Worm (Caenorhabditis elegans) whole organism, young adult: ENCODE results near the gene sra-35.

ENCODE experiments used
- B0261.1 ChIP-seq: sonication (generic microtip); optimal IDR thresholded peaks from 2 replicates; lab custom pipeline; 2016; ENCODE audit warnings: mild to moderate bottlenecking, missing genetic modification characterization, moderate library complexity, missing compliant biosample characterization
- F37B4.10 ChIP-seq: fragments of 200-800 bp; sonication (Bioruptor generic); IDR thresholded peaks from 2 replicates; pipeline ENCODE4 v1.3.6; 2022; ENCODE audit warnings: missing genetic modification characterization, missing compliant biosample characterization
- F49E8.2 ChIP-seq: sonication (generic microtip); optimal IDR thresholded peaks from 3 replicates; lab custom pipeline; 2017; ENCODE audit warnings: missing genetic modification characterization, mild to moderate bottlenecking, missing compliant biosample characterization, antibody characterized with exemption, moderate library complexity; ENCODE audit not compliant: insufficient read depth
- F52B5.7 ChIP-seq: sonication (generic microtip); optimal IDR thresholded peaks from 2 replicates; lab custom pipeline; 2016; ENCODE audit warnings: mild to moderate bottlenecking, missing genetic modification characterization, missing compliant biosample characterization
- T26A5.8 ChIP-seq: sonication (generic microtip); optimal IDR thresholded peaks from 2 replicates; lab custom pipeline; 2016; ENCODE audit warnings: missing genetic modification characterization, missing compliant biosample characterization
- Y53G8AR.9 ChIP-seq: fragments of 200-800 bp; sonication (Bioruptor generic); conservative IDR thresholded peaks from 2 replicates; pipeline ENCODE4 v1.3.6; 2022; ENCODE audit warnings: missing genetic modification reagents, missing genetic modification characterization, missing compliant biosample characterization
- Y67H2A.10 ChIP-seq: fragments of 200-800 bp; sonication (Bioruptor generic); conservative IDR thresholded peaks from 2 replicates; pipeline ENCODE4 v1.3.6; 2022; ENCODE audit warnings: missing genetic modification reagents, missing genetic modification characterization, missing compliant biosample characterization
- attf-3 ChIP-seq: fragments of 200-800 bp; sonication (Bioruptor generic); conservative IDR thresholded peaks from 2 replicates; pipeline ENCODE4 v1.3.6; 2022; ENCODE audit warnings: missing genetic modification reagents, missing genetic modification characterization, missing compliant biosample characterization
- attf-6 ChIP-seq: fragments of 200-800 bp; sonication (Bioruptor generic); IDR thresholded peaks from 2 replicates; pipeline ENCODE4 v1.3.6; 2022; ENCODE audit warnings: missing genetic modification reagents, missing genetic modification characterization, missing compliant biosample characterization
- bed-1 ChIP-seq: fragments of 200-800 bp; sonication (Bioruptor generic); IDR thresholded peaks from 2 replicates; pipeline ENCODE4 v1.3.6; 2022; ENCODE audit warnings: missing genetic modification reagents, missing genetic modification characterization, missing compliant biosample characterization
- cebp-2 ChIP-seq: fragments of 200-800 bp; sonication (Bioruptor generic); IDR thresholded peaks from 2 replicates; pipeline ENCODE4 v1.3.6; 2022; ENCODE audit warnings: missing genetic modification characterization, missing compliant biosample characterization
- ceh-91 ChIP-seq: fragments of 200-800 bp; sonication (Bioruptor generic); IDR thresholded peaks from 2 replicates; pipeline ENCODE4 v1.3.6; 2022; ENCODE audit warnings: missing genetic modification reagents, missing genetic modification characterization, missing compliant biosample characterization
- chd-7 ChIP-seq: sonication (generic microtip); optimal IDR thresholded peaks from 2 replicates; lab custom pipeline; 2016; ENCODE audit warnings: mild to moderate bottlenecking, missing genetic modification characterization, moderate library complexity, missing compliant biosample characterization
- hlh-12 ChIP-seq: sonication (generic microtip); optimal IDR thresholded peaks from 2 replicates; lab custom pipeline; 2016; ENCODE audit warnings: missing genetic modification characterization, missing compliant biosample characterization
- hmg-20 ChIP-seq: fragments of 200-800 bp; sonication (Bioruptor generic); IDR thresholded peaks from 2 replicates; pipeline ENCODE4 v1.3.6; 2022; ENCODE audit warnings: missing genetic modification reagents, missing genetic modification characterization, missing compliant biosample characterization
- lag-1 ChIP-seq: fragments of 200-800 bp; sonication (Bioruptor generic); IDR thresholded peaks from 2 replicates; pipeline ENCODE4 v1.3.6; 2022; ENCODE audit warnings: missing genetic modification reagents, missing genetic modification characterization, missing compliant biosample characterization
- let-526 ChIP-seq: fragments of 200-800 bp; sonication (Bioruptor generic); IDR thresholded peaks from 2 replicates; pipeline ENCODE4 v1.3.6; 2022; ENCODE audit warnings: missing genetic modification reagents, missing genetic modification characterization, missing compliant biosample characterization
- lin-40 ChIP-seq: sonication (generic microtip); optimal IDR thresholded peaks from 2 replicates; lab custom pipeline; 2016; ENCODE audit warnings: missing genetic modification characterization, mild to moderate bottlenecking, missing compliant biosample characterization, missing genotype, missing genetic modification reagents
- lsl-1 ChIP-seq: fragments of 200-800 bp; sonication (Bioruptor generic); optimal IDR thresholded peaks from 2 replicates; lab custom pipeline; 2018; ENCODE audit warnings: mild to moderate bottlenecking, missing genetic modification characterization, moderate library complexity, missing compliant biosample characterization
- madf-6 ChIP-seq: fragments of 200-800 bp; sonication (Bioruptor generic); IDR thresholded peaks from 2 replicates; pipeline ENCODE4 v1.3.6; 2022; ENCODE audit warnings: missing genetic modification reagents, missing genetic modification characterization, missing compliant biosample characterization
- mes-4 ChIP-seq: sonication (generic microtip); optimal IDR thresholded peaks from 2 replicates; lab custom pipeline; 2016; ENCODE audit warnings: missing genotype, missing genetic modification characterization, missing compliant biosample characterization
- mxl-1 ChIP-seq: sonication (generic microtip); optimal IDR thresholded peaks from 2 replicates; lab custom pipeline; 2016; ENCODE audit warnings: missing genetic modification characterization, missing compliant biosample characterization
- nhr-90 ChIP-seq: sonication (generic microtip); optimal IDR thresholded peaks from 2 replicates; lab custom pipeline; 2016; ENCODE audit warnings: missing genotype, mild to moderate bottlenecking, missing genetic modification characterization, missing compliant biosample characterization
- rcor-1 ChIP-seq: fragments of 200-800 bp; sonication (Bioruptor generic); IDR thresholded peaks from 2 replicates; pipeline ENCODE4 v1.3.6; 2022; ENCODE audit warnings: missing genetic modification reagents, missing genetic modification characterization, missing compliant biosample characterization
- rec-8 ChIP-seq, 2 experiments: sonication (generic microtip); optimal IDR thresholded peaks; 2 replicates each; lab custom pipeline; 2016; ENCODE audit warnings: mild to moderate bottlenecking in 2 of 2, missing genetic modification characterization in 2 of 2, missing genetic modification reagents in 2 of 2, missing genotype in 2 of 2, missing biosample characterization in 1 of 2, missing compliant biosample characterization in 1 of 2, moderate library complexity in 1 of 2
- rpc-1 ChIP-seq, 2 experiments: fragments of 150-350 bp in 1 of 2; sonication (generic microtip) in 1 of 2; optimal IDR thresholded peaks; 2 replicates each; lab custom pipeline; 2014 to 2018; ENCODE audit warnings: missing biosample characterization in 1 of 2, missing genetic modification characterization in 1 of 2, missing genetic modification reagents in 1 of 2, missing genotype in 1 of 2
- sptf-2 ChIP-seq: fragments of 200-800 bp; sonication (Bioruptor generic); optimal IDR thresholded peaks from 2 replicates; lab custom pipeline; 2018; ENCODE audit warnings: mild to moderate bottlenecking, missing genetic modification characterization, missing compliant biosample characterization
- ztf-22 ChIP-seq: fragments of 200-800 bp; sonication (Bioruptor generic); optimal IDR thresholded peaks from 2 replicates; lab custom pipeline; 2018; ENCODE audit warnings: mild to moderate bottlenecking, missing genetic modification characterization, moderate library complexity, missing compliant biosample characterization
- ztf-25 ChIP-seq: fragments of 200-800 bp; sonication (Bioruptor generic); IDR thresholded peaks from 2 replicates; pipeline ENCODE4 v1.3.6; 2022; ENCODE audit warnings: missing genetic modification reagents, missing genetic modification characterization, missing compliant biosample characterization
- ztf-6 ChIP-seq: fragments of 200-800 bp; sonication (Bioruptor generic); IDR thresholded peaks from 2 replicates; pipeline ENCODE4 v1.3.6; 2022; ENCODE audit warnings: missing genetic modification reagents, missing genetic modification characterization, missing compliant biosample characterization

sra-35 gene

ce11 chrII:4489288-4489687 is 38.4 kb downstream of the sra-35 start, which contains the start of gene T05C1.3 (continued):
- no peak for TF ChIP-seq nhr-90 (tag; lab: Kevin White, UChicago)
- TF ChIP-seq hmg-20 (GFP tag; lab: Robert Waterston, UW), result no peak
- TF ChIP-seq F52B5.7 (tag; lab: Kevin White, UChicago), result no peak

- no peak for TF ChIP-seq rpc-1 (optimal IDR thresholded peaks at IDR 0.05; lab: Kevin White, UChicago)
- no peak for TF ChIP-seq rpc-1 (tag; optimal IDR thresholded peaks at IDR 0.05; lab: Kevin White, UChicago)
- TF ChIP-seq chd-7 (tag; lab: Kevin White, UChicago), result no peak
- TF ChIP-seq cebp-2 (GFP tag; lab: Robert Waterston, UW), result no peak
- no peak for TF ChIP-seq F49E8.2
- no peak for TF ChIP-seq let-526 (GFP tag; lab: Robert Waterston, UW)
- TF ChIP-seq bed-1 (GFP tag; lab: Robert Waterston, UW), result no peak
- no peak for TF ChIP-seq ztf-25
- no peak for TF ChIP-seq rec-8 (tag; optimal IDR thresholded peaks at IDR 0.05; lab: Kevin White, UChicago)
- TF ChIP-seq lin-40, result no peak
- TF ChIP-seq, all 124 proteins: peak for 0
Observed at ce11 chrII:4482021-4482420, 45.7 kb downstream of the sra-35 start, which contains the start of gene T05C1.2. T05C1.2 (minus strand) TSS chrII:4482121.

ce11 chrII:4478303-4478702 is 49.4 kb downstream of the sra-35 start, which contains the start of gene T05C1.1:
T05C1.1 (plus strand) TSS chrII:4478603.
- no peak for TF ChIP-seq lin-40
- TF ChIP-seq mxl-1 (tag; lab: Kevin White, UChicago), result no peak
- TF ChIP-seq hlh-12 (tag; lab: Kevin White, UChicago), result no peak
- no peak for TF ChIP-seq madf-6 (GFP tag; lab: Robert Waterston, UW)
- no peak for TF ChIP-seq attf-3
- TF ChIP-seq Y67H2A.10 (GFP tag; lab: Robert Waterston, UW), result no peak
- TF ChIP-seq mes-4, result no peak
- TF ChIP-seq sptf-2, result no peak
- TF ChIP-seq B0261.1 (tag; lab: Kevin White, UChicago), result no peak
- no peak for TF ChIP-seq lsl-1
- TF ChIP-seq T26A5.8 (tag; lab: Kevin White, UChicago), result no peak
- TF ChIP-seq rcor-1 (GFP tag; lab: Robert Waterston, UW), result no peak
- no peak for TF ChIP-seq attf-6
- no peak for TF ChIP-seq Y53G8AR.9 (GFP tag; lab: Robert Waterston, UW)
- no peak for TF ChIP-seq lag-1 (GFP tag; lab: Robert Waterston, UW)
- TF ChIP-seq F37B4.10 (GFP tag; lab: Robert Waterston, UW), result no peak
- no peak for TF ChIP-seq ztf-6 (GFP tag; lab: Robert Waterston, UW)
- no peak for TF ChIP-seq ceh-91
- no peak for TF ChIP-seq ztf-22 (GFP tag; lab: Kevin White, UChicago)
- TF ChIP-seq rec-8 (tag; optimal IDR thresholded peaks at IDR 0.05; lab: Kevin White, UChicago), result no peak
- TF ChIP-seq, all 124 proteins: peak for 0
